Worm (Caenorhabditis elegans) whole organism, midembryonic: ENCODE results near the gene K06A4.7.

Source experiments
- cog-1 ChIP-seq: sonication (generic microtip); optimal IDR thresholded peaks from 2 replicates; lab custom pipeline; 2016; ENCODE audit warnings: missing genetic modification characterization, missing compliant biosample characterization
- flt-1 ChIP-seq: fragments of 200-800 bp; sonication (Bioruptor generic); IDR thresholded peaks from 2 replicates; pipeline ENCODE4 v1.3.6; 2022; ENCODE audit warnings: missing genetic modification characterization, missing compliant biosample characterization
- klf-2 ChIP-seq: fragments of 200-800 bp; sonication (Bioruptor generic); conservative IDR thresholded peaks from 2 replicates; pipeline ENCODE4 v1.3.6; 2022; ENCODE audit warnings: missing genetic modification reagents, missing genetic modification characterization, missing compliant biosample characterization
- med-1 ChIP-seq: sonication (generic microtip); optimal IDR thresholded peaks from 2 replicates; lab custom pipeline; 2017; ENCODE audit warnings: missing genetic modification characterization, mild to moderate bottlenecking, missing compliant biosample characterization, antibody characterized with exemption, missing genetic modification reagents; ENCODE audit not compliant: insufficient read depth
- ref-1 ChIP-seq: fragments of 200-800 bp; sonication (Bioruptor generic); conservative IDR thresholded peaks from 2 replicates; pipeline ENCODE4 v1.3.6; 2022; ENCODE audit warnings: missing genetic modification reagents, missing genetic modification characterization, missing compliant biosample characterization
- tab-1 ChIP-seq: fragments of 200-800 bp; sonication (Bioruptor generic); IDR thresholded peaks from 2 replicates; pipeline ENCODE4 v1.3.6; 2022; ENCODE audit warnings: missing genetic modification characterization, missing compliant biosample characterization
- ztf-23 ChIP-seq: fragments of 200-800 bp; sonication (Bioruptor generic); IDR thresholded peaks from 2 replicates; pipeline ENCODE4 v1.3.6; 2022; ENCODE audit warnings: missing genetic modification reagents, missing genetic modification characterization, missing compliant biosample characterization
- ztf-29 ChIP-seq: fragments of 200-800 bp; sonication (Bioruptor generic); IDR thresholded peaks from 2 replicates; pipeline ENCODE4 v1.3.6; 2022; ENCODE audit warnings: missing genetic modification reagents, missing genetic modification characterization, missing compliant biosample characterization

DNA sequence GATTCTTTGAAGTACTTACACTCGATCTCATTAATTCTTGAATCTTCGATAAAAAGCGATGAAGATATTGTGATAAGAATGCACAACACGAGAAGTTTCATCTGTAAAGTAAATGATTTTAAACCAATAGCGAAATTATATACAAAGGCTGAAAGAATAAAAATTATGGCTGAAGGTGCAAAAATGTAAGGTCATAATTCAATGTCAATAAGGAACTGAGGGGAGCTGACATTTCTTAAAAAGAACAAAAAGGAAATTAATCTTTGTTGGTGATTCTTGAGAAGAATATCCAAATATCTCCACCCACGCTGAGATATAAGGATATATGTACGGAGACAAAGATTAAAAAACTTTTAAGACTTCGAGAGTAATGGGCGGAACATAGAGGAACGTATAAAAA is 32.8 kb upstream of the K06A4.7 start, which contains the start of gene C50F4.9:
- TF ChIP-seq tab-1 (GFP tag; lab: Robert Waterston, UW), result no peak
- no peak for TF ChIP-seq cog-1
- TF ChIP-seq ztf-29 (GFP tag; lab: Robert Waterston, UW), result no peak
- no peak for TF ChIP-seq flt-1
- no peak for TF ChIP-seq klf-2
- TF ChIP-seq ref-1, result no peak
- TF ChIP-seq med-1 (GFP tag; lab: Kevin White, UChicago), result no peak
- TF ChIP-seq ztf-23 (GFP tag; lab: Robert Waterston, UW), result no peak
